Fruit fly (Drosophila melanogaster): ENCODE measurements around the gene COX7AL2.
A peak's percentile ranks its signal among the peaks of the same experiment; 100 is the strongest.

- no peak for TF ChIP-seq CG17806 (tag; optimal IDR thresholded peaks at IDR 0.05)
- TF ChIP-seq rn (GFP tag; IDR thresholded peaks at IDR 0.05) = no peak
- no peak for TF ChIP-seq CG34367 (tag; optimal IDR thresholded peaks at IDR 0.05)
- TF ChIP-seq CG8301 (tag; optimal IDR thresholded peaks at IDR 0.05) = peak; percentile 84
- TF ChIP-seq CG32121 (GFP tag; IDR thresholded peaks at IDR 0.05) = no peak
- TF ChIP-seq EcR (GFP tag; optimal IDR thresholded peaks at IDR 0.05) = no peak
- no peak for TF ChIP-seq D1 (tag; optimal IDR thresholded peaks at IDR 0.05)
- TF ChIP-seq Pif1A (GFP tag; optimal IDR thresholded peaks at IDR 0.05) = no peak
- no peak for TF ChIP-seq CG13204 (GFP tag; optimal IDR thresholded peaks at IDR 0.05)
- no peak for TF ChIP-seq CG8159 (tag; optimal IDR thresholded peaks at IDR 0.05)
- TF ChIP-seq Pif1B (GFP tag; optimal IDR thresholded peaks at IDR 0.05) = peak; percentile 1
- TF ChIP-seq gl (tag; optimal IDR thresholded peaks at IDR 0.05) = no peak
- peak; percentile 23 for TF ChIP-seq Snoo (tag; optimal IDR thresholded peaks at IDR 0.05)
- TF ChIP-seq CG14655 (GFP tag; optimal IDR thresholded peaks at IDR 0.05) = peak; percentile 70
These were observed 12.3 kb downstream of the COX7AL2 start for dm6 chr2L:2185373-2185772.

All from whole organism, pupa.